Fruit fly (Drosophila melanogaster) whole organism, embryonic: ENCODE measurements around the gene Pde6.

Source experiments
- Adf1 ChIP-seq: fragments of 200-800 bp; sonication (Bioruptor generic); IDR thresholded peaks from 2 replicates; pipeline ENCODE4 v1.3.6; 2022; ENCODE audit warnings: missing biosample characterization, missing genetic modification characterization
- B-H2 ChIP-seq: fragments of 200-800 bp; sonication (Bioruptor generic); optimal IDR thresholded peaks from 2 replicates; lab custom pipeline; 2018; ENCODE audit warnings: missing biosample characterization, mild to moderate bottlenecking, missing genetic modification characterization
- Bdp1 ChIP-seq: fragments of 200-800 bp; sonication (Bioruptor generic); optimal IDR thresholded peaks from 3 replicates; lab custom pipeline; 2016; ENCODE audit warnings: missing biosample characterization, missing genetic modification characterization
- CG13424 ChIP-seq: fragments of 200-800 bp; sonication (Bioruptor generic); optimal IDR thresholded peaks from 2 replicates; lab custom pipeline; 2019; ENCODE audit warnings: missing biosample characterization, mild to moderate bottlenecking, missing genetic modification characterization, moderate library complexity
- CG14050 ChIP-seq: fragments of 200-800 bp; sonication (Bioruptor generic); IDR thresholded peaks from 3 replicates; pipeline ENCODE4 v1.3.6; 2022; ENCODE audit warnings: missing biosample characterization, missing genetic modification characterization
- CG14667 ChIP-seq: fragments of 200-800 bp; sonication (Bioruptor generic); IDR thresholded peaks from 2 replicates; pipeline ENCODE4 v1.3.6; 2022; ENCODE audit warnings: missing biosample characterization, missing genetic modification characterization
- CG14860 ChIP-seq: fragments of 200-800 bp; sonication (Bioruptor generic); IDR thresholded peaks from 3 replicates; pipeline ENCODE4 v1.3.6; 2022; ENCODE audit warnings: missing biosample characterization, missing genetic modification characterization; ENCODE audit not compliant: partially characterized antibody
- CG14965 ChIP-seq: fragments of 200-800 bp; sonication (Bioruptor generic); optimal IDR thresholded peaks from 2 replicates; lab custom pipeline; 2016; ENCODE audit warnings: missing biosample characterization, missing genetic modification characterization, borderline replicate concordance
- CG15073 ChIP-seq: fragments of 200-800 bp; sonication (Bioruptor generic); optimal IDR thresholded peaks from 2 replicates; lab custom pipeline; 2016; ENCODE audit warnings: missing biosample characterization, missing genetic modification characterization
- CG1529 ChIP-seq: fragments of 200-800 bp; sonication (Bioruptor generic); optimal IDR thresholded peaks from 3 replicates; lab custom pipeline; 2018; ENCODE audit warnings: missing biosample characterization, missing genetic modification characterization
- CG15601 ChIP-seq: fragments of 200-800 bp; sonication (Bioruptor generic); optimal IDR thresholded peaks from 3 replicates; lab custom pipeline; 2019; ENCODE audit warnings: missing biosample characterization, mild to moderate bottlenecking, missing genetic modification characterization, moderate library complexity
- CG1647 ChIP-seq: fragments of 200-800 bp; sonication (Bioruptor generic); optimal IDR thresholded peaks from 3 replicates; lab custom pipeline; 2016; ENCODE audit warnings: missing biosample characterization, missing genetic modification characterization
- CG16815 ChIP-seq: fragments of 200-800 bp; sonication (Bioruptor generic); optimal IDR thresholded peaks from 3 replicates; lab custom pipeline; 2017; ENCODE audit warnings: missing biosample characterization, mild to moderate bottlenecking, missing genetic modification characterization
- CG17328 ChIP-seq: fragments of 200-800 bp; sonication (Bioruptor generic); IDR thresholded peaks from 2 replicates; pipeline ENCODE4 v1.3.6; 2022; ENCODE audit warnings: missing biosample characterization, missing genetic modification characterization
- CG17802 ChIP-seq: fragments of 200-800 bp; sonication (Bioruptor generic); optimal IDR thresholded peaks from 2 replicates; lab custom pipeline; 2018; ENCODE audit warnings: missing biosample characterization, mild to moderate bottlenecking, missing genetic modification characterization, moderate library complexity
- CG2129 ChIP-seq: fragments of 200-800 bp; sonication (Bioruptor generic); IDR thresholded peaks from 2 replicates; pipeline ENCODE4 v1.3.6; 2022; ENCODE audit warnings: missing biosample characterization, missing genetic modification characterization; ENCODE audit not compliant: partially characterized antibody
- CG3065 ChIP-seq: fragments of 200-800 bp; sonication (Bioruptor generic); optimal IDR thresholded peaks from 2 replicates; lab custom pipeline; 2016; ENCODE audit warnings: missing biosample characterization, missing genetic modification characterization
- CG31224 ChIP-seq: fragments of 200-800 bp; sonication (Bioruptor generic); IDR thresholded peaks from 2 replicates; pipeline ENCODE4 v1.3.6; 2022; ENCODE audit warnings: missing biosample characterization, missing genetic modification characterization
- CG3281 ChIP-seq: fragments of 200-800 bp; sonication (Bioruptor generic); optimal IDR thresholded peaks from 3 replicates; lab custom pipeline; 2017; ENCODE audit warnings: missing biosample characterization, mild to moderate bottlenecking, missing genetic modification characterization
- CG33557 ChIP-seq: fragments of 200-800 bp; sonication (Bioruptor generic); optimal IDR thresholded peaks from 2 replicates; lab custom pipeline; 2019; ENCODE audit warnings: missing biosample characterization, mild to moderate bottlenecking, missing genetic modification characterization, moderate library complexity
- CG42726 ChIP-seq: fragments of 200-800 bp; sonication (Bioruptor generic); IDR thresholded peaks from 2 replicates; pipeline ENCODE4 v1.3.6; 2022; ENCODE audit warnings: missing biosample characterization, missing genetic modification characterization; ENCODE audit not compliant: partially characterized antibody
- CG4360 ChIP-seq: fragments of 200-800 bp; sonication (Bioruptor generic); IDR thresholded peaks from 2 replicates; pipeline ENCODE4 v1.3.6; 2022; ENCODE audit warnings: missing biosample characterization, missing genetic modification characterization
- CG4854 ChIP-seq: fragments of 200-800 bp; sonication (Bioruptor generic); optimal IDR thresholded peaks from 2 replicates; lab custom pipeline; 2016; ENCODE audit warnings: missing biosample characterization, missing genetic modification characterization, inconsistent platforms
- CG6254 ChIP-seq: fragments of 200-800 bp; sonication (Bioruptor generic); optimal IDR thresholded peaks from 3 replicates; lab custom pipeline; 2017; ENCODE audit warnings: mild to moderate bottlenecking, missing biosample characterization, missing genetic modification reagents, missing genetic modification characterization
- CG7271 ChIP-seq: fragments of 200-800 bp; sonication (Bioruptor generic); optimal IDR thresholded peaks from 2 replicates; lab custom pipeline; 2018; ENCODE audit warnings: missing biosample characterization, mild to moderate bottlenecking, missing genetic modification characterization, moderate library complexity
- CG7556 ChIP-seq: fragments of 200-800 bp; sonication (Bioruptor generic); optimal IDR thresholded peaks from 2 replicates; lab custom pipeline; 2017; ENCODE audit warnings: missing biosample characterization, mild to moderate bottlenecking, missing genetic modification characterization
- D19A ChIP-seq: fragments of 200-800 bp; optimal IDR thresholded peaks from 3 replicates; lab custom pipeline; 2019; ENCODE audit warnings: missing biosample characterization, mild to moderate bottlenecking, missing genetic modification characterization, moderate library complexity
- Deaf1 ChIP-seq: fragments of 200-800 bp; optimal IDR thresholded peaks from 3 replicates; lab custom pipeline; 2019; ENCODE audit warnings: missing biosample characterization, mild to moderate bottlenecking, missing genetic modification characterization, moderate library complexity
- Dip2 ChIP-seq: fragments of 200-800 bp; sonication (Bioruptor generic); IDR thresholded peaks from 2 replicates; pipeline ENCODE4 v1.3.6; 2022; ENCODE audit warnings: missing biosample characterization, missing genetic modification characterization
- HmgZ ChIP-seq: fragments of 200-800 bp; sonication (Bioruptor generic); optimal IDR thresholded peaks from 2 replicates; lab custom pipeline; 2018; ENCODE audit warnings: missing biosample characterization, mild to moderate bottlenecking, missing genetic modification characterization
- Hsf ChIP-seq: fragments of 200-800 bp; sonication (Bioruptor generic); optimal IDR thresholded peaks from 3 replicates; lab custom pipeline; 2016; ENCODE audit warnings: missing biosample characterization, missing genetic modification characterization
- Jarid2 ChIP-seq: fragments of 200-800 bp; sonication (Bioruptor generic); optimal IDR thresholded peaks from 3 replicates; lab custom pipeline; 2017; ENCODE audit warnings: mild to moderate bottlenecking, missing biosample characterization, missing genetic modification reagents, missing genetic modification characterization
- Lim3 ChIP-seq: fragments of 200-800 bp; sonication (Bioruptor generic); IDR thresholded peaks from 2 replicates; pipeline ENCODE4 v1.3.6; 2022; ENCODE audit warnings: missing biosample characterization, missing genetic modification characterization
- Lpt ChIP-seq: fragments of >200 bp; optimal IDR thresholded peaks from 2 replicates; lab custom pipeline; 2018; ENCODE audit warnings: missing biosample characterization, missing genetic modification characterization
- Mad ChIP-seq: fragments of 200-800 bp; sonication (Bioruptor generic); optimal IDR thresholded peaks from 2 replicates; lab custom pipeline; 2016; ENCODE audit warnings: missing biosample characterization, missing genetic modification characterization
- Sox102F ChIP-seq: fragments of 200-800 bp; sonication (Bioruptor generic); optimal IDR thresholded peaks from 2 replicates; lab custom pipeline; 2018; ENCODE audit warnings: missing biosample characterization, mild to moderate bottlenecking, missing genetic modification characterization, moderate library complexity
- Trl ChIP-seq, 3 experiments: fragments of >200 bp in 2 of 3; fragments of 200-800 bp in 1 of 3; sonication (Bioruptor generic) in 1 of 3; optimal IDR thresholded peaks; 2 replicates in 1 of 3; 3 replicates in 2 of 3; lab custom pipeline; 2016 to 2017; ENCODE audit warnings: missing biosample characterization in 1 of 3, missing genetic modification characterization in 1 of 3
- abd-A ChIP-seq: fragments of 200-800 bp; sonication (Bioruptor generic); optimal IDR thresholded peaks from 3 replicates; lab custom pipeline; 2019; ENCODE audit warnings: missing biosample characterization, mild to moderate bottlenecking, missing genetic modification characterization, moderate library complexity
- bab2 ChIP-seq: fragments of 200-800 bp; sonication (Bioruptor generic); optimal IDR thresholded peaks from 2 replicates; lab custom pipeline; 2016; ENCODE audit warnings: missing biosample characterization, missing genetic modification characterization
- dmrt99B ChIP-seq: fragments of 200-800 bp; sonication (Bioruptor generic); optimal IDR thresholded peaks from 2 replicates; lab custom pipeline; 2018; ENCODE audit warnings: missing biosample characterization, mild to moderate bottlenecking, missing genetic modification characterization, moderate library complexity
- ems ChIP-seq: fragments of 200-800 bp; sonication (Bioruptor generic); optimal IDR thresholded peaks from 3 replicates; lab custom pipeline; 2016; ENCODE audit warnings: missing biosample characterization, missing genetic modification characterization
- grau ChIP-seq: fragments of 200-800 bp; optimal IDR thresholded peaks from 3 replicates; lab custom pipeline; 2019; ENCODE audit warnings: missing biosample characterization, mild to moderate bottlenecking, missing genetic modification characterization, moderate library complexity
- knrl ChIP-seq: fragments of 200-800 bp; sonication (Bioruptor generic); IDR thresholded peaks from 3 replicates; pipeline ENCODE4 v1.3.6; 2022; ENCODE audit warnings: missing biosample characterization, missing genetic modification characterization; ENCODE audit not compliant: partially characterized antibody
- mam ChIP-seq: fragments of 200-800 bp; sonication (Bioruptor generic); optimal IDR thresholded peaks from 3 replicates; lab custom pipeline; 2016; ENCODE audit warnings: missing biosample characterization, missing genetic modification characterization
- sim ChIP-seq: fragments of 200-800 bp; sonication (Bioruptor generic); IDR thresholded peaks from 2 replicates; pipeline ENCODE4 v1.3.6; 2022; ENCODE audit warnings: missing biosample characterization, missing genetic modification characterization
- so ChIP-seq: fragments of 200-800 bp; sonication (Bioruptor generic); IDR thresholded peaks from 3 replicates; pipeline ENCODE4 v1.3.6; 2022; ENCODE audit warnings: missing biosample characterization, missing genetic modification characterization
- toy ChIP-seq: fragments of 200-800 bp; sonication (Bioruptor generic); IDR thresholded peaks from 2 replicates; pipeline ENCODE4 v1.3.6; 2022; ENCODE audit warnings: missing biosample characterization, missing genetic modification characterization
- yki ChIP-seq: fragments of >200 bp; optimal IDR thresholded peaks from 3 replicates; lab custom pipeline; 2018
- zfh1 ChIP-seq: fragments of 200-800 bp; sonication (Bioruptor generic); IDR thresholded peaks from 3 replicates; pipeline ENCODE4 v1.3.6; 2022; ENCODE audit warnings: missing biosample characterization, missing genetic modification characterization

The Pde6 gene

DNA sequence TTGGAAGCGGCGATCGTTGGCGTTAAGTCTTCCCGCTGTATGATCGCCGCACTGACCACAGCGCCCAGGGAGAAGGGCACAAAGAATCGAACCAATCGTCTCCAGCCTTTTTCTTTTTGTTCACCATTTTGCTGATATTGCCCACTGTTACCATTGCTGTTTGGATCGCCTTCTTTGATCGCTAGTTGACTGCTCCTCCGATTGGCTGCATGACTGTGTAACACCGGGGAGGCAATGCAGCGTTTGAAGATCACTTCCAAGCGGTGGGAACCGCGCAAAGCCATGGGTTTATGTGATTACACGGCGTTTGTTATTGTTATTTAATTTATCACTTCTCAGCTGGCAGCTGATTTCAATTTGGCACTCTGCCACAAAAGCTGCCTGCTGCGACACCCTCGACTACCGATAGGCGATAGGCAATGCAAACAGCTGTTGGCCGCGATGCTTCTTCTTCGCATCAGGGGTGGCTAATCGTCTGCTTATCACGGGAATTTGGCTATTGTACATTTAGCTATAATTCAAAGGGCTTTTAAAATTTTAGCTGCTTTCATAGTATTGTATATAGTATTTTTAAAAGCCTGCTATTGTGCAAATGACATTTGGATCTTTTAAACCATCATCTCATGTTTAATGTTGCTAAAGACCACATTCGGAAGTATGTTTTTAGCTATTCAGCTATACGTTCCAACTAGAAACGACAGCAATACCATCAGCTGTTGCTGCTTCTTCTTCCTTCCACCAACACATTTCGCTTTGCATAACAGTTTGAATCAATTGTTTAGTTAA, 46.8 kb downstream of the Pde6 start, which contains the start of the genes HtrA2 and mRpL11 (continued):
- TF ChIP-seq Trl (optimal IDR thresholded peaks at IDR 0.05; lab: Kevin White, UChicago) (no peak), Trl (GFP tag; optimal IDR thresholded peaks at IDR 0.05; lab: Kevin White, UChicago) (peak; percentile 66), CG4854 (GFP tag; lab: Kevin White, UChicago) (peak; percentile 42), CG7556 (GFP tag; lab: Kevin White, UChicago) (no peak), CG14050 (GFP tag; lab: Robert Waterston, UW) (no peak), HmgZ (peak; percentile 73), B-H2 (peak; percentile 71), CG15601 (tag; lab: Kevin White, UChicago) (peak; percentile 93), Lpt (GFP tag; lab: Kevin White, UChicago) (no peak), CG2129 (GFP tag; lab: Robert Waterston, UW) (no peak), Bdp1 (peak; percentile 58), CG3065 (GFP tag; lab: Kevin White, UChicago) (peak; percentile 38), Adf1 (GFP tag; lab: Robert Waterston, UW) (no peak), Dip2 (no peak), CG14860 (0 out of 3 replicates have a peak, but pooled peaks have one; percentile 27), toy (no peak), mam (GFP tag; lab: Kevin White, UChicago) (peak; percentile 83), yki (lab: Kevin White, UChicago) (no peak), Sox102F (GFP tag; lab: Kevin White, UChicago) (no peak), zfh1 (GFP tag; lab: Robert Waterston, UW) (peak; percentile 54; the same call in 1 of the 3 replicates), CG14965 (no peak), CG14667 (GFP tag; lab: Robert Waterston, UW) (no peak), CG13424 (tag; lab: Kevin White, UChicago) (peak; percentile 76), bab2 (GFP tag; lab: Kevin White, UChicago) (peak; percentile 66), CG42726 (peak; percentile 72), CG7271 (tag; lab: Kevin White, UChicago) (no peak), Lim3 (GFP tag; lab: Robert Waterston, UW) (no peak), Mad (GFP tag; lab: Kevin White, UChicago) (peak; percentile 69), sim (GFP tag; lab: Robert Waterston, UW) (no peak), abd-A (no peak), CG3281 (peak; percentile 59), CG6254 (GFP tag; lab: Kevin White, UChicago) (no peak), CG1647 (GFP tag; lab: Kevin White, UChicago) (peak; percentile 55), CG15073 (no peak), dmrt99B (tag; lab: Kevin White, UChicago) (no peak), CG4360 (GFP tag; lab: Robert Waterston, UW) (no peak), CG31224 (GFP tag; lab: Robert Waterston, UW) (0 out of 2 replicates have a peak, but pooled peaks have one; percentile 22), Hsf (peak; percentile 73), CG17328 (GFP tag; lab: Robert Waterston, UW) (no peak), Deaf1 (tag; lab: Kevin White, UChicago) (no peak), so (GFP tag; lab: Robert Waterston, UW) (no peak), CG33557 (peak; percentile 61), CG1529 (GFP tag; lab: Kevin White, UChicago) (peak; percentile 1), grau (tag; lab: Kevin White, UChicago) (no peak), D19A (tag; lab: Kevin White, UChicago) (no peak), ems (peak; percentile 69), Jarid2 (GFP tag; lab: Kevin White, UChicago) (no peak), knrl (peak; percentile 53), CG16815 (GFP tag; lab: Kevin White, UChicago) (peak; percentile 37), CG17802 (tag; lab: Kevin White, UChicago) (no peak)
